Worm (Caenorhabditis elegans): ENCODE results near the gene srg-8.

DNA sequence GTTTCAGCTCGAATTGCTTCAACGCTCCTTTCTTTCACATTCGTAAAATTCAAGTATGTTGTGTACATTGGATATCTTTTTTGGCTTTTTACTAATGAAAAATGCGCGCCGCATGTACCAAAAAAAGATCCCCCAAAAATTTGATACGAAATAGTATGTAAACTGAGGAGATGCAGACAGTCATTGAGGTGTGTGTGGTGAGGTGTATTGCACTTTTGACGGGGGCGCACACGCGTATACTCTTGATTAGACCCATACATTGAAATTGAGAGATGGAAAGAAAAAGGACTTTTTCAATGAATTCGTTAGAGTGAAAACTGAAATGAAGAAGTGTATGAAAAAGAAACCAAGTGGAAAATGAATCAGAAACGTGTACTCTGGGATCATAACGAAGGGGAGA lies 33.2 kb downstream of the srg-8 start:
- TF ChIP-seq mel-28 (tag; optimal IDR thresholded peaks at IDR 0.05; ENCODE audit: borderline replicate concordance) = no peak
- TF ChIP-seq B0035.1 (tag; optimal IDR thresholded peaks at IDR 0.05) = no peak
- no peak for TF ChIP-seq nfya-1 (tag; optimal IDR thresholded peaks at IDR 0.05; ENCODE audit: borderline replicate concordance, insufficient read depth)
- no peak for TF ChIP-seq F57A8.1 (GFP tag; optimal IDR thresholded peaks at IDR 0.05)
- TF ChIP-seq attf-5 (GFP tag; optimal IDR thresholded peaks at IDR 0.05) = no peak
- TF ChIP-seq egl-44 (GFP tag; IDR thresholded peaks at IDR 0.05) = no peak
- no peak for TF ChIP-seq pha-4 (tag; optimal IDR thresholded peaks at IDR 0.05)
- no peak for TF ChIP-seq ztf-3 (GFP tag; optimal IDR thresholded peaks at IDR 0.05)
- no peak for TF ChIP-seq lsl-1 (GFP tag; optimal IDR thresholded peaks at IDR 0.05)
- TF ChIP-seq hmg-1.2 (GFP tag; IDR thresholded peaks at IDR 0.05) = peak; percentile 82
